Fruit fly (Drosophila melanogaster) whole organism, embryonic: ENCODE results near the gene sa.
A peak's percentile ranks its signal among the peaks of the same experiment; 100 is the strongest.

Experiments used
- Bteb2 ChIP-seq: fragments of 200-800 bp; sonication (Bioruptor generic); optimal IDR thresholded peaks from 2 replicates; lab custom pipeline; 2016; ENCODE audit warnings: missing biosample characterization, missing genetic modification characterization
- CG10267 ChIP-seq: fragments of 200-800 bp; sonication (Bioruptor generic); optimal IDR thresholded peaks from 2 replicates; lab custom pipeline; 2018; ENCODE audit warnings: missing biosample characterization, mild to moderate bottlenecking, missing genetic modification characterization, moderate library complexity
- CG12155 ChIP-seq: fragments of 200-800 bp; sonication (Bioruptor generic); optimal IDR thresholded peaks from 3 replicates; lab custom pipeline; 2016; ENCODE audit warnings: missing biosample characterization, missing genetic modification characterization
- CG12236 ChIP-seq: fragments of 200-800 bp; sonication (Bioruptor generic); optimal IDR thresholded peaks from 2 replicates; lab custom pipeline; 2016; ENCODE audit warnings: missing biosample characterization, missing genetic modification characterization
- CG12659 ChIP-seq: fragments of 200-800 bp; sonication (Bioruptor generic); optimal IDR thresholded peaks from 3 replicates; lab custom pipeline; 2017; ENCODE audit warnings: mild to moderate bottlenecking, missing biosample characterization, missing genetic modification reagents, missing genetic modification characterization
- CG13894 ChIP-seq: fragments of 200-800 bp; sonication (Bioruptor generic); optimal IDR thresholded peaks from 3 replicates; lab custom pipeline; 2018; ENCODE audit warnings: missing biosample characterization, mild to moderate bottlenecking, missing genetic modification characterization, moderate library complexity
- CG14441 ChIP-seq: fragments of 200-800 bp; sonication (Bioruptor generic); IDR thresholded peaks from 2 replicates; pipeline ENCODE4 v1.3.6; 2022; ENCODE audit warnings: missing biosample characterization, missing genetic modification characterization
- CG15479 ChIP-seq: fragments of 200-800 bp; sonication (Bioruptor generic); optimal IDR thresholded peaks from 3 replicates; lab custom pipeline; 2019; ENCODE audit warnings: missing biosample characterization, mild to moderate bottlenecking, missing genetic modification characterization, moderate library complexity
- CG17359 ChIP-seq: fragments of 200-800 bp; sonication (Bioruptor generic); optimal IDR thresholded peaks from 3 replicates; lab custom pipeline; 2018; ENCODE audit warnings: missing biosample characterization, mild to moderate bottlenecking, missing genetic modification characterization, moderate library complexity
- CG17361 ChIP-seq: fragments of 200-800 bp; sonication (Bioruptor generic); IDR thresholded peaks from 3 replicates; pipeline ENCODE4 v1.3.6; 2022; ENCODE audit warnings: missing biosample characterization, missing genetic modification characterization
- CG17802 ChIP-seq: fragments of 200-800 bp; sonication (Bioruptor generic); optimal IDR thresholded peaks from 2 replicates; lab custom pipeline; 2018; ENCODE audit warnings: missing biosample characterization, mild to moderate bottlenecking, missing genetic modification characterization, moderate library complexity
- CG18262 ChIP-seq: fragments of 200-800 bp; optimal IDR thresholded peaks from 3 replicates; lab custom pipeline; 2019; ENCODE audit warnings: missing biosample characterization, mild to moderate bottlenecking, missing genetic modification characterization, moderate library complexity
- CG3281 ChIP-seq: fragments of 200-800 bp; sonication (Bioruptor generic); optimal IDR thresholded peaks from 3 replicates; lab custom pipeline; 2017; ENCODE audit warnings: missing biosample characterization, mild to moderate bottlenecking, missing genetic modification characterization
- CG42726 ChIP-seq: fragments of 200-800 bp; sonication (Bioruptor generic); IDR thresholded peaks from 2 replicates; pipeline ENCODE4 v1.3.6; 2022; ENCODE audit warnings: missing biosample characterization, missing genetic modification characterization; ENCODE audit not compliant: partially characterized antibody
- CG4854 ChIP-seq: fragments of 200-800 bp; sonication (Bioruptor generic); optimal IDR thresholded peaks from 2 replicates; lab custom pipeline; 2016; ENCODE audit warnings: missing biosample characterization, missing genetic modification characterization, inconsistent platforms
- CG5953 ChIP-seq: fragments of 200-800 bp; sonication (Bioruptor generic); IDR thresholded peaks from 2 replicates; pipeline ENCODE4 v1.3.6; 2022; ENCODE audit warnings: missing biosample characterization, missing genetic modification characterization
- CG8290 ChIP-seq, 3 experiments: fragments of 200-800 bp; sonication (Bioruptor generic); optimal IDR thresholded peaks; 2 replicates each; lab custom pipeline; 2016 to 2019; ENCODE audit warnings: missing biosample characterization in 3 of 3, missing genetic modification characterization in 3 of 3, mild to moderate bottlenecking in 2 of 3, moderate library complexity in 1 of 3
- CG8388 ChIP-seq: fragments of 200-800 bp; sonication (Bioruptor generic); optimal IDR thresholded peaks from 2 replicates; lab custom pipeline; 2019; ENCODE audit warnings: missing biosample characterization, mild to moderate bottlenecking, missing genetic modification characterization, moderate library complexity
- CG9797 ChIP-seq: fragments of 200-800 bp; sonication (Bioruptor generic); optimal IDR thresholded peaks from 3 replicates; lab custom pipeline; 2018; ENCODE audit warnings: missing biosample characterization, mild to moderate bottlenecking, missing genetic modification characterization
- Dp ChIP-seq: fragments of 200-800 bp; sonication (Bioruptor generic); optimal IDR thresholded peaks from 2 replicates; lab custom pipeline; 2018; ENCODE audit warnings: missing biosample characterization, mild to moderate bottlenecking, missing genetic modification characterization, moderate library complexity
- Dref ChIP-seq: fragments of 200-800 bp; sonication (Bioruptor generic); IDR thresholded peaks from 2 replicates; pipeline ENCODE4 v1.3.6; 2022; ENCODE audit warnings: missing biosample characterization, missing genetic modification characterization
- E2f2 ChIP-seq: fragments of 200-800 bp; sonication (Bioruptor generic); IDR thresholded peaks from 2 replicates; pipeline ENCODE4 v1.3.6; 2022; ENCODE audit warnings: missing biosample characterization, missing genetic modification characterization
- Ets65A ChIP-seq: fragments of 200-800 bp; sonication (Bioruptor generic); peaks from one replicate; lab custom pipeline; 2016; ENCODE audit warnings: missing biosample characterization, missing genetic modification characterization
- Ets97D ChIP-seq: fragments of 200-800 bp; sonication (Bioruptor generic); optimal IDR thresholded peaks from 3 replicates; lab custom pipeline; 2016; ENCODE audit warnings: missing biosample characterization, missing genetic modification characterization
- HmgD ChIP-seq: fragments of 200-800 bp; sonication (Bioruptor generic); optimal IDR thresholded peaks from 3 replicates; lab custom pipeline; 2016; ENCODE audit warnings: missing biosample characterization, missing genetic modification characterization
- MESR4 ChIP-seq: fragments of 200-800 bp; sonication (Bioruptor generic); optimal IDR thresholded peaks from 2 replicates; lab custom pipeline; 2018; ENCODE audit warnings: missing biosample characterization, mild to moderate bottlenecking, missing genetic modification characterization, moderate library complexity
- Nf-YA ChIP-seq: fragments of 200-800 bp; sonication (Bioruptor generic); IDR thresholded peaks from 2 replicates; pipeline ENCODE4 v1.3.6; 2022; ENCODE audit warnings: missing biosample characterization, missing genetic modification characterization
- Oli ChIP-seq: fragments of 200-800 bp; sonication (Bioruptor generic); optimal IDR thresholded peaks from 2 replicates; lab custom pipeline; 2018; ENCODE audit warnings: missing biosample characterization, mild to moderate bottlenecking, missing genetic modification characterization, moderate library complexity
- Rfx ChIP-seq: fragments of 200-800 bp; sonication (Bioruptor generic); IDR thresholded peaks from 2 replicates; pipeline ENCODE4 v1.3.6; 2022; ENCODE audit warnings: missing biosample characterization, missing genetic modification characterization
- Spps ChIP-seq: fragments of 200-800 bp; sonication (Bioruptor generic); optimal IDR thresholded peaks from 2 replicates; lab custom pipeline; 2018; ENCODE audit warnings: missing biosample characterization, mild to moderate bottlenecking, missing genetic modification characterization
- Usf ChIP-seq: fragments of 200-800 bp; sonication (Bioruptor generic); optimal IDR thresholded peaks from 2 replicates; lab custom pipeline; 2017; ENCODE audit warnings: missing genotype, missing biosample characterization, missing genetic modification characterization
- aop ChIP-seq: fragments of 200-800 bp; sonication (Bioruptor generic); IDR thresholded peaks from 2 replicates; pipeline ENCODE4 v1.3.6; 2022; ENCODE audit warnings: missing biosample characterization, missing genetic modification characterization
- ato ChIP-seq: fragments of 200-800 bp; sonication (Bioruptor generic); IDR thresholded peaks from 2 replicates; pipeline ENCODE4 v1.3.6; 2022; ENCODE audit warnings: missing biosample characterization, missing genetic modification characterization; ENCODE audit not compliant: partially characterized antibody
- bbx ChIP-seq: fragments of 200-800 bp; sonication (Bioruptor generic); IDR thresholded peaks from 2 replicates; pipeline ENCODE4 v1.3.6; 2022; ENCODE audit warnings: missing biosample characterization, missing genetic modification characterization; ENCODE audit not compliant: partially characterized antibody
- chn ChIP-seq: fragments of 200-800 bp; sonication (Bioruptor generic); optimal IDR thresholded peaks from 2 replicates; lab custom pipeline; 2016; ENCODE audit warnings: missing biosample characterization, missing genetic modification characterization
- ftz-f1 ChIP-seq: fragments of 200-800 bp; sonication (Bioruptor generic); optimal IDR thresholded peaks from 2 replicates; lab custom pipeline; 2016; ENCODE audit warnings: missing biosample characterization, missing genetic modification characterization
- gem ChIP-seq: fragments of 200-800 bp; sonication (Bioruptor generic); optimal IDR thresholded peaks from 2 replicates; lab custom pipeline; 2019; ENCODE audit warnings: missing biosample characterization, mild to moderate bottlenecking, missing genetic modification characterization, moderate library complexity
- hb ChIP-seq: fragments of 200-800 bp; sonication (Bioruptor generic); IDR thresholded peaks from 3 replicates; pipeline ENCODE4 v1.3.6; 2022; ENCODE audit warnings: missing biosample characterization, missing genetic modification characterization; ENCODE audit not compliant: partially characterized antibody
- inv ChIP-seq: fragments of 200-800 bp; sonication (Bioruptor generic); IDR thresholded peaks from 2 replicates; pipeline ENCODE4 v1.3.6; 2022; ENCODE audit warnings: missing biosample characterization, missing genetic modification characterization; ENCODE audit not compliant: partially characterized antibody
- lov ChIP-seq, 2 experiments: fragments of 200-800 bp in 1 of 2; fragments of >200 bp in 1 of 2; sonication (Bioruptor generic) in 1 of 2; IDR thresholded peaks in 1 of 2; optimal IDR thresholded peaks in 1 of 2; 2 replicates in 1 of 2; 3 replicates in 1 of 2; pipeline versions ENCODE4 v1.3.6 to Lab custom; 2017 to 2022; ENCODE audit warnings: missing biosample characterization in 1 of 2, missing genetic modification characterization in 1 of 2
- maf-S ChIP-seq: fragments of 200-800 bp; sonication (Bioruptor generic); optimal IDR thresholded peaks from 2 replicates; lab custom pipeline; 2016; ENCODE audit warnings: missing biosample characterization, missing genetic modification characterization
- nmo ChIP-seq: fragments of 200-800 bp; sonication (Bioruptor generic); optimal IDR thresholded peaks from 2 replicates; lab custom pipeline; 2018; ENCODE audit warnings: missing biosample characterization, mild to moderate bottlenecking, missing genetic modification characterization, moderate library complexity
- otp ChIP-seq: fragments of 200-800 bp; sonication (Bioruptor generic); IDR thresholded peaks from 3 replicates; pipeline ENCODE4, ENCODE4 v1.3.6; 2022; ENCODE audit warnings: missing biosample characterization, missing genetic modification characterization
- p53 ChIP-seq: fragments of 200-800 bp; sonication (Bioruptor generic); optimal IDR thresholded peaks from 2 replicates; lab custom pipeline; 2016; ENCODE audit warnings: missing biosample characterization, missing genetic modification characterization
- ssp ChIP-seq: fragments of 200-800 bp; sonication (Bioruptor generic); IDR thresholded peaks from 2 replicates; pipeline ENCODE4 v1.3.6; 2022; ENCODE audit warnings: missing biosample characterization, missing genetic modification characterization
- sug ChIP-seq: fragments of 200-800 bp; optimal IDR thresholded peaks from 2 replicates; lab custom pipeline; 2019; ENCODE audit warnings: missing biosample characterization, mild to moderate bottlenecking, missing genetic modification characterization, moderate library complexity
- tna ChIP-seq: fragments of 200-800 bp; sonication (Bioruptor generic); IDR thresholded peaks from 2 replicates; pipeline ENCODE4 v1.3.6; 2022; ENCODE audit warnings: missing biosample characterization, missing genetic modification characterization; ENCODE audit not compliant: partially characterized antibody
- toy ChIP-seq: fragments of 200-800 bp; sonication (Bioruptor generic); IDR thresholded peaks from 2 replicates; pipeline ENCODE4 v1.3.6; 2022; ENCODE audit warnings: missing biosample characterization, missing genetic modification characterization
- tx ChIP-seq: fragments of 200-800 bp; sonication (Bioruptor generic); optimal IDR thresholded peaks from 2 replicates; lab custom pipeline; 2016; ENCODE audit warnings: missing biosample characterization, missing genetic modification characterization

The sa gene

dm6 chr3L:21441216-21441813 is 34.8 kb upstream of the sa start, which contains the start of gene CG5664 (continued):
- TF ChIP-seq chn (GFP tag; lab: Kevin White, UChicago) (no peak), CG17802 (tag; lab: Kevin White, UChicago) (no peak), ato (0 out of 2 replicates have a peak, but pooled peaks have one; percentile 36), otp (GFP tag; lab: Robert Waterston, UW) (no peak), nmo (peak; percentile 7), aop (GFP tag; lab: Robert Waterston, UW) (no peak), Rfx (GFP tag; lab: Robert Waterston, UW) (no peak), ssp (no peak), CG17361 (GFP tag; lab: Robert Waterston, UW) (no peak), CG14441 (GFP tag; lab: Robert Waterston, UW) (no peak), CG8388 (GFP tag; lab: Kevin White, UChicago) (no peak), Usf (GFP tag; lab: Kevin White, UChicago) (no peak), Bteb2 (GFP tag; lab: Kevin White, UChicago) (no peak), CG15479 (GFP tag; lab: Kevin White, UChicago) (no peak), tna (GFP tag; lab: Robert Waterston, UW) (peak; percentile 68), CG3281 (GFP tag; lab: Kevin White, UChicago) (no peak), Spps (tag; lab: Kevin White, UChicago) (no peak), CG4854 (GFP tag; lab: Kevin White, UChicago) (no peak), CG42726 (GFP tag; lab: Robert Waterston, UW) (peak; percentile 73), CG17359 (no peak), Ets97D (GFP tag; lab: Kevin White, UChicago) (peak; percentile 29), Dp (peak; percentile 79), Dref (peak; percentile 66), sug (tag; lab: Kevin White, UChicago) (no peak), ftz-f1 (GFP tag; lab: Kevin White, UChicago) (no peak), CG10267 (tag; lab: Kevin White, UChicago) (peak; percentile 45), CG12155 (no peak), maf-S (GFP tag; lab: Kevin White, UChicago) (no peak), p53 (GFP tag; lab: Kevin White, UChicago) (no peak), bbx (peak; percentile 79), Nf-YA (GFP tag; lab: Robert Waterston, UW) (no peak), toy (GFP tag; lab: Robert Waterston, UW) (no peak), CG12659 (GFP tag; lab: Kevin White, UChicago) (peak; percentile 28), CG9797 (GFP tag; lab: Kevin White, UChicago) (peak; percentile 31), E2f2 (GFP tag; lab: Robert Waterston, UW) (peak; percentile 81), hb (peak; percentile 58; the same call in 1 of the 3 replicates), Ets65A (GFP tag; lab: Kevin White, UChicago) (peak; percentile 78), MESR4 (GFP tag; lab: Kevin White, UChicago) (peak; percentile 2), tx (GFP tag; lab: Kevin White, UChicago) (no peak), CG8290 (GFP tag; optimal IDR thresholded peaks at IDR 0.05; lab: Kevin White, UChicago) (no peak), CG8290 (tag; optimal IDR thresholded peaks at IDR 0.05; lab: Kevin White, UChicago) (no peak), CG18262 (tag; lab: Kevin White, UChicago) (no peak), lov (optimal IDR thresholded peaks at IDR 0.05; lab: Kevin White, UChicago) (no peak), lov (GFP tag; IDR thresholded peaks at IDR 0.05; lab: Robert Waterston, UW) (no peak), CG12236 (no peak), CG5953 (GFP tag; lab: Robert Waterston, UW) (no peak), Oli (no peak), CG13894 (no peak), HmgD (GFP tag; lab: Kevin White, UChicago) (no peak), inv (GFP tag; lab: Robert Waterston, UW) (peak; percentile 76), gem (no peak)
